Worm (Caenorhabditis elegans) whole organism, L4 larva: ENCODE measurements around the gene clr-1.

ENCODE experiments used
- Y105C5A.15 ChIP-seq: fragments of 200-800 bp; sonication (Bioruptor generic); IDR thresholded peaks from 2 replicates; pipeline ENCODE4 v1.3.6; 2022; ENCODE audit warnings: missing genetic modification characterization, missing compliant biosample characterization
- Y48G9A.11 ChIP-seq: fragments of 200-800 bp; sonication (Bioruptor generic); IDR thresholded peaks from 2 replicates; pipeline ENCODE4 v1.3.6; 2022; ENCODE audit warnings: missing genetic modification reagents, missing genetic modification characterization, missing compliant biosample characterization
- Y5F2A.4 ChIP-seq: fragments of 200-800 bp; sonication (Bioruptor generic); optimal IDR thresholded peaks from 2 replicates; lab custom pipeline; 2018; ENCODE audit warnings: mild to moderate bottlenecking, missing genetic modification characterization, missing compliant biosample characterization
- ZK337.2 ChIP-seq: fragments of 200-800 bp; sonication (Bioruptor generic); IDR thresholded peaks from 2 replicates; pipeline ENCODE4 v1.3.6; 2022; ENCODE audit warnings: missing genetic modification reagents, missing genetic modification characterization, missing compliant biosample characterization
- ZK546.5 ChIP-seq, 2 experiments: sonication (generic microtip); optimal IDR thresholded peaks; 2 replicates each; lab custom pipeline; 2017; ENCODE audit warnings: missing biosample characterization in 2 of 2, missing genetic modification characterization in 2 of 2
- aha-1 ChIP-seq: fragments of 150-350 bp; peaks from one replicate; lab custom pipeline; 2014; ENCODE audit warnings: missing biosample characterization, missing genetic modification characterization
- ama-1 ChIP-seq: fragments of 150-350 bp; optimal IDR thresholded peaks from 2 replicates; lab custom pipeline; 2014; ENCODE audit warnings: inconsistent platforms, mixed read lengths
- arid-1 ChIP-seq: fragments of 200-800 bp; sonication (Bioruptor generic); conservative IDR thresholded peaks from 2 replicates; pipeline ENCODE4 v1.3.6; 2022; ENCODE audit warnings: missing genetic modification reagents, missing genetic modification characterization, missing compliant biosample characterization
- attf-4 ChIP-seq: sonication (generic microtip); optimal IDR thresholded peaks from 3 replicates; lab custom pipeline; 2017; ENCODE audit warnings: missing biosample characterization, missing genetic modification characterization
- ceh-44 ChIP-seq: fragments of 200-800 bp; sonication (Bioruptor generic); IDR thresholded peaks from 2 replicates; pipeline ENCODE4 v1.3.6; 2022; ENCODE audit warnings: missing genetic modification reagents, missing genetic modification characterization, missing compliant biosample characterization
- daf-16 ChIP-seq, 3 experiments: sonication (generic microtip); optimal IDR thresholded peaks; 2 replicates each; lab custom pipeline; 2016 to 2017; ENCODE audit warnings: missing genetic modification characterization in 3 of 3, missing genetic modification reagents in 3 of 3, mild to moderate bottlenecking in 2 of 3, missing compliant biosample characterization in 2 of 3, missing biosample characterization in 1 of 3, moderate library complexity in 1 of 3
- daf-19 ChIP-seq: fragments of 200-800 bp; sonication (Bioruptor generic); conservative IDR thresholded peaks from 2 replicates; pipeline ENCODE4 v1.3.6; 2022; ENCODE audit warnings: missing genetic modification characterization, missing compliant biosample characterization
- daf-8 ChIP-seq: fragments of 200-800 bp; sonication (Bioruptor generic); IDR thresholded peaks from 2 replicates; pipeline ENCODE4 v1.3.6; 2022; ENCODE audit warnings: missing genetic modification characterization, missing compliant biosample characterization
- dmd-6 ChIP-seq: fragments of 200-800 bp; sonication (Bioruptor generic); IDR thresholded peaks from 2 replicates; pipeline ENCODE4 v1.3.6; 2022; ENCODE audit warnings: missing genetic modification reagents, missing genetic modification characterization, missing compliant biosample characterization
- dmd-8 ChIP-seq: fragments of 200-800 bp; sonication (Bioruptor generic); IDR thresholded peaks from 2 replicates; pipeline ENCODE4 v1.3.6; 2022; ENCODE audit warnings: missing genetic modification characterization, missing compliant biosample characterization
- dpl-1 ChIP-seq: fragments of 150-350 bp; optimal IDR thresholded peaks from 2 replicates; lab custom pipeline; 2014; ENCODE audit warnings: missing biosample characterization, missing genetic modification reagents, missing genetic modification characterization
- duxl-1 ChIP-seq: sonication (generic microtip); optimal IDR thresholded peaks from 2 replicates; lab custom pipeline; 2016; ENCODE audit warnings: mild to moderate bottlenecking, missing genetic modification characterization, moderate library complexity, missing compliant biosample characterization; ENCODE audit not compliant: poor library complexity
- dve-1 ChIP-seq: sonication (generic microtip); optimal IDR thresholded peaks from 2 replicates; lab custom pipeline; 2017; ENCODE audit warnings: antibody characterized with exemption, mild to moderate bottlenecking, missing genetic modification characterization, missing compliant biosample characterization; ENCODE audit not compliant: insufficient read depth
- egl-27 ChIP-seq: sonication (generic microtip); optimal IDR thresholded peaks from 3 replicates; lab custom pipeline; 2017; ENCODE audit warnings: missing biosample characterization, missing genetic modification reagents, missing genetic modification characterization
- egl-43 ChIP-seq: fragments of 200-800 bp; sonication (Bioruptor generic); IDR thresholded peaks from 2 replicates; pipeline ENCODE4 v1.3.6; 2022; ENCODE audit warnings: missing genetic modification reagents, missing genetic modification characterization, missing compliant biosample characterization
- fkh-10 ChIP-seq: fragments of 150-350 bp; optimal IDR thresholded peaks from 2 replicates; lab custom pipeline; 2014; ENCODE audit warnings: missing biosample characterization, missing genetic modification reagents, missing genetic modification characterization
- hlh-11 ChIP-seq: fragments of 200-800 bp; sonication (Bioruptor generic); optimal IDR thresholded peaks from 2 replicates; lab custom pipeline; 2018; ENCODE audit warnings: mild to moderate bottlenecking, missing genetic modification characterization, missing compliant biosample characterization
- lin-1 ChIP-seq: fragments of 200-800 bp; sonication (Bioruptor generic); IDR thresholded peaks from 2 replicates; pipeline ENCODE4 v1.3.6; 2022; ENCODE audit warnings: missing genetic modification reagents, missing genetic modification characterization, missing compliant biosample characterization
- lin-15B ChIP-seq: fragments of 150-350 bp; sonication (generic microtip); optimal IDR thresholded peaks from 3 replicates; lab custom pipeline; 2014; ENCODE audit warnings: missing biosample characterization, missing genetic modification characterization
- lin-38 ChIP-seq: fragments of 200-800 bp; sonication (Bioruptor generic); IDR thresholded peaks from 2 replicates; pipeline ENCODE4 v1.3.6; 2022; ENCODE audit warnings: missing genetic modification reagents, missing genetic modification characterization, missing compliant biosample characterization
- lir-3 ChIP-seq: sonication (generic microtip); optimal IDR thresholded peaks from 2 replicates; lab custom pipeline; 2016; ENCODE audit warnings: mild to moderate bottlenecking, missing genetic modification characterization, missing compliant biosample characterization
- lsy-2 ChIP-seq, 2 experiments: fragments of 150-350 bp in 1 of 2; sonication (generic microtip) in 1 of 2; optimal IDR thresholded peaks; 2 replicates each; lab custom pipeline; 2014 to 2017; ENCODE audit warnings: missing biosample characterization in 2 of 2, missing genetic modification characterization in 2 of 2
- mdl-1 ChIP-seq, 2 experiments: fragments of 150-350 bp in 1 of 2; sonication (generic microtip) in 1 of 2; optimal IDR thresholded peaks; 2 replicates each; lab custom pipeline; 2014 to 2017; ENCODE audit warnings: missing biosample characterization in 2 of 2, missing genetic modification characterization in 2 of 2
- mep-1 ChIP-seq: fragments of 150-350 bp; sonication (generic microtip); optimal IDR thresholded peaks from 3 replicates; lab custom pipeline; 2014; ENCODE audit warnings: missing biosample characterization, missing genetic modification characterization
- mes-2 ChIP-seq: sonication (generic microtip); optimal IDR thresholded peaks from 2 replicates; lab custom pipeline; 2016; ENCODE audit warnings: missing genotype, mild to moderate bottlenecking, missing genetic modification characterization, missing compliant biosample characterization; ENCODE audit not compliant: poor library complexity, severe bottlenecking
- mxl-2 ChIP-seq: fragments of 200-800 bp; sonication (Bioruptor generic); conservative IDR thresholded peaks from 2 replicates; pipeline ENCODE4 v1.3.6; 2022; ENCODE audit warnings: missing genetic modification reagents, missing genetic modification characterization, missing compliant biosample characterization
- mxl-3 ChIP-seq: fragments of 200-800 bp; sonication (Bioruptor generic); optimal IDR thresholded peaks from 2 replicates; lab custom pipeline; 2018; ENCODE audit warnings: mild to moderate bottlenecking, missing genetic modification characterization, missing compliant biosample characterization
- nhr-10 ChIP-seq: fragments of 150-350 bp; optimal IDR thresholded peaks from 2 replicates; lab custom pipeline; 2014; ENCODE audit warnings: missing biosample characterization, missing genetic modification characterization
- nhr-28 ChIP-seq: fragments of 150-350 bp; optimal IDR thresholded peaks from 2 replicates; lab custom pipeline; 2014; ENCODE audit warnings: missing biosample characterization, missing genetic modification characterization
- nhr-41 ChIP-seq: fragments of 200-800 bp; sonication (Bioruptor generic); IDR thresholded peaks from 2 replicates; pipeline ENCODE4 v1.3.6; 2022; ENCODE audit warnings: missing genetic modification reagents, missing genetic modification characterization, missing compliant biosample characterization
- nhr-48 ChIP-seq: sonication (generic microtip); optimal IDR thresholded peaks from 2 replicates; lab custom pipeline; 2016; ENCODE audit warnings: mild to moderate bottlenecking, missing genetic modification characterization, missing compliant biosample characterization
- nhr-6 ChIP-seq: fragments of 150-350 bp; optimal IDR thresholded peaks from 2 replicates; lab custom pipeline; 2014; ENCODE audit warnings: missing biosample characterization, missing genetic modification characterization
- nhr-77 ChIP-seq: fragments of 150-350 bp; optimal IDR thresholded peaks from 2 replicates; lab custom pipeline; 2014; ENCODE audit warnings: missing biosample characterization, missing genetic modification characterization
- pqm-1 ChIP-seq: sonication (generic microtip); optimal IDR thresholded peaks from 2 replicates; lab custom pipeline; 2017; ENCODE audit warnings: missing biosample characterization, missing genetic modification characterization
- rbr-2 ChIP-seq: sonication (generic microtip); optimal IDR thresholded peaks from 2 replicates; lab custom pipeline; 2016; ENCODE audit warnings: missing genotype, missing genetic modification characterization, missing compliant biosample characterization
- set-16 ChIP-seq: fragments of 200-800 bp; sonication (Bioruptor generic); IDR thresholded peaks from 2 replicates; pipeline ENCODE4 v1.3.6; 2022; ENCODE audit warnings: missing genetic modification reagents, missing genetic modification characterization, missing compliant biosample characterization
- skn-1 ChIP-seq: fragments of 150-350 bp; optimal IDR thresholded peaks from 2 replicates; lab custom pipeline; 2014; ENCODE audit warnings: missing biosample characterization, missing genetic modification characterization
- snpc-1.2 ChIP-seq: fragments of 200-800 bp; sonication (Bioruptor generic); IDR thresholded peaks from 2 replicates; pipeline ENCODE4 v1.3.6; 2022; ENCODE audit warnings: missing genetic modification reagents, missing genetic modification characterization, missing compliant biosample characterization
- spr-3 ChIP-seq: fragments of 200-800 bp; sonication (Bioruptor generic); optimal IDR thresholded peaks from 2 replicates; lab custom pipeline; 2018; ENCODE audit warnings: mild to moderate bottlenecking, missing genetic modification characterization, missing compliant biosample characterization
- tra-1 ChIP-seq: fragments of 200-800 bp; sonication (Bioruptor generic); IDR thresholded peaks from 2 replicates; pipeline ENCODE4 v1.3.6; 2022; ENCODE audit warnings: missing genetic modification reagents, missing genetic modification characterization, missing compliant biosample characterization
- unc-130 ChIP-seq: sonication (generic microtip); optimal IDR thresholded peaks from 2 replicates; lab custom pipeline; 2016; ENCODE audit warnings: missing genetic modification reagents, missing genetic modification characterization, missing compliant biosample characterization
- unc-62 ChIP-seq, 3 experiments: fragments of 150-350 bp in 1 of 3; sonication (generic microtip); optimal IDR thresholded peaks in 2 of 3; peaks in 1 of 3; 1 replicate in 1 of 3; 2 replicates in 2 of 3; lab custom pipeline; 2014 to 2017; ENCODE audit warnings: missing biosample characterization in 3 of 3, missing genetic modification characterization in 3 of 3, missing genetic modification reagents in 3 of 3, missing genotype in 1 of 3
- vab-7 ChIP-seq: fragments of 200-800 bp; sonication (Bioruptor generic); IDR thresholded peaks from 2 replicates; pipeline ENCODE4 v1.3.6; 2022; ENCODE audit warnings: missing genetic modification reagents, missing genetic modification characterization, missing compliant biosample characterization
- zag-1 ChIP-seq: fragments of 150-350 bp; optimal IDR thresholded peaks from 2 replicates; lab custom pipeline; 2014; ENCODE audit warnings: missing biosample characterization, missing genetic modification characterization
- zfp-2 ChIP-seq: sonication (generic microtip); optimal IDR thresholded peaks from 2 replicates; lab custom pipeline; 2016; ENCODE audit warnings: mild to moderate bottlenecking, missing genetic modification characterization, missing compliant biosample characterization
- zfp-3 ChIP-seq: fragments of 200-800 bp; sonication (Bioruptor generic); conservative IDR thresholded peaks from 2 replicates; pipeline ENCODE4 v1.3.6; 2022; ENCODE audit warnings: missing genetic modification reagents, missing genetic modification characterization, missing compliant biosample characterization

clr-1 gene

DNA sequence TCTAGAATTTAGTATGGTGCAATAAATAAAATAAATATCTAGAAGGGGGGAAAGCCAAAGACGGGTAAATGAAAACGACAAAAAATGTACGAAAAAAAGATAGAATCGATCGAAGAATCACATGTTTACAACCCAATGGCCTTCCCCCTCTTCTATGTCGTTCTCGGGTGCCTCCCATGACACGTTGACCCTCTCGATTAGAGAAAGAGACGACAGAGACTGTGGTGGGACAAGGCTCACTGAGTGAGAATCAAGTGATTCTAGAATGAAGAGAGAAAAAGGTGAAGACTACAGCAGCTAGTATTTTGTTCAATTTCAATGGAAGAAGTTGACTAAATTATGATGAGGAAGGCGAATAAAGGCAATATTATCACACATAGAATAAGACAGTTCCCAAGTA lies 40.1 kb upstream of the clr-1 start (continued):
- TF ChIP-seq mep-1 (tag; lab: Kevin White, UChicago) (peak; percentile 78), Y105C5A.15 (GFP tag; lab: Robert Waterston, UW) (no peak), arid-1 (no peak), aha-1 (tag; lab: Kevin White, UChicago) (no peak), ZK546.5 (tag; optimal IDR thresholded peaks at IDR 0.05; lab: Kevin White, UChicago) (no peak), ceh-44 (GFP tag; lab: Robert Waterston, UW) (no peak), nhr-41 (no peak), nhr-77 (tag; lab: Kevin White, UChicago) (peak; percentile 63), hlh-11 (tag; lab: Kevin White, UChicago) (peak; percentile 77), lir-3 (tag; lab: Kevin White, UChicago) (no peak), spr-3 (GFP tag; lab: Kevin White, UChicago) (no peak), snpc-1.2 (GFP tag; lab: Robert Waterston, UW) (no peak), skn-1 (tag; lab: Kevin White, UChicago) (no peak), attf-4 (tag; lab: Kevin White, UChicago) (no peak), ama-1 (lab: Kevin White, UChicago) (no peak), mxl-2 (GFP tag; lab: Robert Waterston, UW) (no peak), nhr-10 (tag; lab: Kevin White, UChicago) (no peak), egl-27 (tag; lab: Kevin White, UChicago) (no peak), zag-1 (tag; lab: Kevin White, UChicago) (no peak), lsy-2 (tag; optimal IDR thresholded peaks at IDR 0.05; lab: Kevin White, UChicago) (peak in 1 of 2 experiments; percentile 69), dve-1 (peak; percentile 51), Y5F2A.4 (GFP tag; lab: Kevin White, UChicago) (no peak), daf-8 (GFP tag; lab: Robert Waterston, UW) (no peak), zfp-3 (GFP tag; lab: Robert Waterston, UW) (no peak), lin-38 (0 out of 2 replicates have a peak, but pooled peaks have one; percentile 9), nhr-48 (tag; lab: Kevin White, UChicago) (peak; percentile 38), pqm-1 (tag; lab: Kevin White, UChicago) (peak; percentile 58), set-16 (no peak), vab-7 (no peak), Y48G9A.11 (GFP tag; lab: Robert Waterston, UW) (no peak), egl-43 (GFP tag; lab: Robert Waterston, UW) (no peak), fkh-10 (GFP tag; lab: Kevin White, UChicago) (no peak), unc-62 (GFP tag; optimal IDR thresholded peaks at IDR 0.05 in 1 of 2; lab: Kevin White, UChicago) (peak in 1 of 2 experiments; percentile 51), unc-62 (tag; optimal IDR thresholded peaks at IDR 0.05; lab: Kevin White, UChicago) (no peak), duxl-1 (tag; lab: Kevin White, UChicago) (no peak), daf-16 (GFP tag; optimal IDR thresholded peaks at IDR 0.05; lab: Kevin White, UChicago) (no peak), daf-16 (tag; optimal IDR thresholded peaks at IDR 0.05; lab: Kevin White, UChicago) (peak; percentile 63), nhr-28 (tag; lab: Kevin White, UChicago) (peak; percentile 76), dpl-1 (GFP tag; lab: Kevin White, UChicago) (peak; percentile 16), zfp-2 (tag; lab: Kevin White, UChicago) (no peak), lin-15B (no peak), dmd-8 (GFP tag; lab: Robert Waterston, UW) (no peak), tra-1 (GFP tag; lab: Robert Waterston, UW) (no peak), mxl-3 (GFP tag; lab: Kevin White, UChicago) (peak; percentile 58), lin-1 (GFP tag; lab: Robert Waterston, UW) (no peak), dmd-6 (peak; percentile 38; the same call in 1 of the 2 replicates), rbr-2 (tag; lab: Kevin White, UChicago) (no peak), ZK337.2 (GFP tag; lab: Robert Waterston, UW) (no peak), mdl-1 (tag; optimal IDR thresholded peaks at IDR 0.05; lab: Kevin White, UChicago) (peak in 1 of 2 experiments; percentile 78), nhr-6 (peak; percentile 56), mes-2 (tag; lab: Kevin White, UChicago) (peak; percentile 41), daf-19 (GFP tag; lab: Robert Waterston, UW) (no peak), unc-130 (GFP tag; lab: Kevin White, UChicago) (no peak)
